Fruit fly (Drosophila melanogaster) whole organism, pupa: ENCODE data around the gene CG15040.

Experiments
- CG10348 ChIP-seq: fragments of 200-800 bp; sonication (Bioruptor generic); IDR thresholded peaks from 2 replicates; pipeline ENCODE4 v1.3.6; 2022; ENCODE audit warnings: missing biosample characterization, missing genetic modification characterization
- CG12605 ChIP-seq: fragments of 200-800 bp; sonication (Bioruptor generic); IDR thresholded peaks from 2 replicates; pipeline ENCODE4 v1.3.6; 2022; ENCODE audit warnings: missing biosample characterization, missing genetic modification characterization
- CG13204 ChIP-seq: fragments of 200-800 bp; sonication (Bioruptor generic); optimal IDR thresholded peaks from 2 replicates; lab custom pipeline; 2018; ENCODE audit warnings: missing biosample characterization, mild to moderate bottlenecking, missing genetic modification characterization, moderate library complexity
- CG14655 ChIP-seq: fragments of 200-800 bp; sonication (Bioruptor generic); optimal IDR thresholded peaks from 3 replicates; lab custom pipeline; 2017; ENCODE audit warnings: mild to moderate bottlenecking, missing biosample characterization, missing genetic modification reagents, missing genetic modification characterization
- CG15710 ChIP-seq: fragments of 200-800 bp; sonication (Bioruptor generic); optimal IDR thresholded peaks from 2 replicates; lab custom pipeline; 2018; ENCODE audit warnings: missing biosample characterization, mild to moderate bottlenecking, missing genetic modification characterization, moderate library complexity
- CG17806 ChIP-seq: fragments of 200-800 bp; sonication (Bioruptor generic); optimal IDR thresholded peaks from 2 replicates; lab custom pipeline; 2018; ENCODE audit warnings: missing biosample characterization, mild to moderate bottlenecking, missing genetic modification characterization, moderate library complexity
- CG32121 ChIP-seq: fragments of 200-800 bp; sonication (Bioruptor generic); IDR thresholded peaks from 2 replicates; pipeline ENCODE4 v1.3.6; 2022; ENCODE audit warnings: missing biosample characterization, missing genetic modification characterization
- CG34367 ChIP-seq: fragments of 200-800 bp; sonication (Bioruptor generic); optimal IDR thresholded peaks from 2 replicates; lab custom pipeline; 2018; ENCODE audit warnings: missing biosample characterization, mild to moderate bottlenecking, missing genetic modification characterization
- CG4496 ChIP-seq: fragments of 200-800 bp; sonication (Bioruptor generic); IDR thresholded peaks from 3 replicates; pipeline ENCODE4 v1.3.6; 2022; ENCODE audit warnings: missing biosample characterization, missing genetic modification characterization
- CG8159 ChIP-seq: fragments of 200-800 bp; sonication (Bioruptor generic); optimal IDR thresholded peaks from 3 replicates; lab custom pipeline; 2018; ENCODE audit warnings: missing biosample characterization, mild to moderate bottlenecking, missing genetic modification characterization, moderate library complexity
- CG8301 ChIP-seq: fragments of 200-800 bp; sonication (Bioruptor generic); optimal IDR thresholded peaks from 2 replicates; lab custom pipeline; 2018; ENCODE audit warnings: missing biosample characterization, mild to moderate bottlenecking, missing genetic modification characterization
- CG9948 ChIP-seq: fragments of 200-800 bp; sonication (Bioruptor generic); optimal IDR thresholded peaks from 2 replicates; lab custom pipeline; 2018; ENCODE audit warnings: missing biosample characterization, mild to moderate bottlenecking, missing genetic modification characterization, moderate library complexity
- D1 ChIP-seq: fragments of 200-800 bp; sonication (Bioruptor generic); optimal IDR thresholded peaks from 2 replicates; lab custom pipeline; 2018; ENCODE audit warnings: missing biosample characterization, mild to moderate bottlenecking, missing genetic modification characterization, moderate library complexity
- EcR ChIP-seq: fragments of 200-800 bp; sonication (Bioruptor generic); optimal IDR thresholded peaks from 3 replicates; lab custom pipeline; 2019; ENCODE audit warnings: missing biosample characterization, missing genetic modification characterization, mild to moderate bottlenecking, moderate library complexity, missing genetic modification reagents
- Ets98B ChIP-seq: fragments of 200-800 bp; sonication (Bioruptor generic); IDR thresholded peaks from 2 replicates; pipeline ENCODE4 v1.3.6; 2022; ENCODE audit warnings: missing biosample characterization, missing genetic modification characterization
- Pif1A ChIP-seq: fragments of 200-800 bp; sonication (Bioruptor generic); optimal IDR thresholded peaks from 3 replicates; lab custom pipeline; 2016; ENCODE audit warnings: missing biosample characterization, missing genetic modification characterization
- Pif1B ChIP-seq: fragments of 200-800 bp; sonication (Bioruptor generic); optimal IDR thresholded peaks from 3 replicates; lab custom pipeline; 2016; ENCODE audit warnings: missing biosample characterization, missing genetic modification characterization
- Snoo ChIP-seq: fragments of 200-800 bp; sonication (Bioruptor generic); optimal IDR thresholded peaks from 3 replicates; lab custom pipeline; 2017; ENCODE audit warnings: missing biosample characterization, mild to moderate bottlenecking, missing genetic modification characterization, inconsistent platforms
- fd96Ca ChIP-seq: fragments of 200-800 bp; sonication (Bioruptor generic); IDR thresholded peaks from 3 replicates; pipeline ENCODE4 v1.3.6; 2022; ENCODE audit warnings: missing biosample characterization, missing genetic modification characterization
- gl ChIP-seq: fragments of 200-800 bp; sonication (Bioruptor generic); optimal IDR thresholded peaks from 2 replicates; lab custom pipeline; 2018; ENCODE audit warnings: missing biosample characterization, mild to moderate bottlenecking, missing genetic modification characterization
- rn ChIP-seq: fragments of 200-800 bp; sonication (Bioruptor generic); IDR thresholded peaks from 2 replicates; pipeline ENCODE4 v1.3.6; 2022; ENCODE audit warnings: missing biosample characterization, missing genetic modification characterization

The CG15040 gene

DNA sequence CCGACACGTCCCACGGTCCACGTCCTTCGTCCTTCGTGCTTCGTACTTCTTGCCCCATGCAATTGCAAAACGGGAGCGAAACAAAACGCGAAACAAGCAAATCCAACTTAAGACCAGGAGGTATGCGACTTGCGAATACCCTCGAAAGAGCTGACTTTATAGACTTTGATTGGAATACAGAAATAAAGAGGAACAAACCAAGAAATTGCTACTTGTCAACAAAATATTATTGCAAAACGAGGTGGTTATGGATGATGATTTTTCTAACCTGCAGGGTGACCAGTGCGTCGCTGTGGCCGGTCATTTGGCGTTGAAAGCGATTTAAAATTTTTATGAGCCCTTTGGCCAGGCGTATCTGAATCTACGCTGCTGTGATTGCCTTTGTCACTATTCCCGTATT lies 4.0 kb downstream of the CG15040 start:
- no peak for TF ChIP-seq CG12605 (GFP tag; lab: Robert Waterston, UW)
- no peak for TF ChIP-seq Ets98B (GFP tag; lab: Robert Waterston, UW)
- no peak for TF ChIP-seq Snoo (tag; lab: Kevin White, UChicago)
- TF ChIP-seq CG34367 (tag; lab: Kevin White, UChicago), result peak; percentile 8
- TF ChIP-seq Pif1B (GFP tag; lab: Kevin White, UChicago), result no peak
- 0 out of 3 replicates have a peak, but pooled peaks have one; percentile 7 for TF ChIP-seq fd96Ca
- TF ChIP-seq CG17806 (tag; lab: Kevin White, UChicago), result no peak
- TF ChIP-seq CG10348 (GFP tag; lab: Robert Waterston, UW), result no peak
- TF ChIP-seq D1 (tag; lab: Kevin White, UChicago), result no peak
- TF ChIP-seq CG13204 (GFP tag; lab: Kevin White, UChicago), result no peak
- no peak for TF ChIP-seq gl (tag; lab: Kevin White, UChicago)
- TF ChIP-seq CG8301 (tag; lab: Kevin White, UChicago), result no peak
- TF ChIP-seq CG4496 (GFP tag; lab: Robert Waterston, UW), result 0 out of 3 replicates have a peak, but pooled peaks have one; percentile 19
- TF ChIP-seq CG15710 (tag; lab: Kevin White, UChicago), result peak; percentile 40
- TF ChIP-seq EcR (GFP tag; lab: Kevin White, UChicago), result no peak
- TF ChIP-seq CG14655 (GFP tag; lab: Kevin White, UChicago), result peak; percentile 29
- peak; percentile 17 for TF ChIP-seq Pif1A (GFP tag; lab: Kevin White, UChicago)
- TF ChIP-seq rn (GFP tag; lab: Robert Waterston, UW), result no peak
- peak; percentile 28 for TF ChIP-seq CG9948
- peak; percentile 64 for TF ChIP-seq CG8159
- no peak for TF ChIP-seq CG32121 (GFP tag; lab: Robert Waterston, UW)

DNA sequence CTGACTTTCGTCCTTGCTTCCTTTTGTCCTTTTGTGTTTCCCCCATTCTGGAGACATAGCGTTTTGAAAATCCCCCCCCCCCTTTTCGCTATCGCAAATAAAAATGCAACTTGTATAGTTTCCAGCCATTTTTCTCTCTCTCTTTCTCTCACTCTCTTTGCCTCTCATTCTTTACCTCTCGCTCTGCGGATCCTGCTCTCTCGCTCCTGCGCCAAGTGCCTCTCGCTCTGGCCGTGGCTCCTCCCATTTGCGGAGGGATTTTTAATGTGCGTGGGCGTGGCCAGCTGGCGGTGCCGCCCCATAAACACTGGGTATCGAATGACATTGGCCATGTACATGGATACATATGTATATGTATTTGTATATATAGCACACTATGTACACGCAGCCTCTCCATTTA lies 30.1 kb downstream of the CG15040 start:
- TF ChIP-seq EcR (GFP tag; lab: Kevin White, UChicago) (no peak), Snoo (tag; lab: Kevin White, UChicago) (no peak), CG10348 (GFP tag; lab: Robert Waterston, UW) (no peak), D1 (tag; lab: Kevin White, UChicago) (no peak), Ets98B (GFP tag; lab: Robert Waterston, UW) (no peak), Pif1B (GFP tag; lab: Kevin White, UChicago) (no peak), CG12605 (GFP tag; lab: Robert Waterston, UW) (no peak), CG4496 (GFP tag; lab: Robert Waterston, UW) (no peak), CG14655 (GFP tag; lab: Kevin White, UChicago) (no peak), CG9948 (no peak), CG34367 (tag; lab: Kevin White, UChicago) (no peak), CG8159 (no peak), CG13204 (GFP tag; lab: Kevin White, UChicago) (no peak), CG8301 (tag; lab: Kevin White, UChicago) (no peak), Pif1A (GFP tag; lab: Kevin White, UChicago) (no peak), rn (GFP tag; lab: Robert Waterston, UW) (no peak)

DNA sequence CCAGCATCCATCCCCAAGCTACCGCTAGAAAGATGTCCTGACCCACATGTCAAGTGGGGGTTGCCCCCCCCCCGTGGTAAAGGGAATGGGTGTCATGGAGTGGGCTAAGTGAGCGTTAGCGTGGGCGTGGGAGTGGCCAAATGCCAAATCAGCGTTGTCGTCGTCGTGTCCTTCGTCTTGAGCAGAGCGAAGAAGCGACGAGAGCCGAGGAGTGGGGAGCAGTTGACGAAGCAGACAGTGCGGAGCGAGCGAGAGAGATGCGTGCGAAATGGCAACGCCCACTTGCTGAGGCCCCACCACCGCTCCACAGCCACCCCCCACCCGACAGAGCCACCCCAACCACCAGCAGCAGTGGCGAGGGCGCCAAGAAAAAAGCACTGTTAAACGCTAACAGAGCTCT lies 42.2 kb downstream of the CG15040 start:
- TF ChIP-seq rn (GFP tag; lab: Robert Waterston, UW) (no peak), CG9948 (no peak), CG32121 (GFP tag; lab: Robert Waterston, UW) (no peak), CG12605 (GFP tag; lab: Robert Waterston, UW) (no peak)
- TF ChIP-seq, all 21 proteins: peak for 0

DNA sequence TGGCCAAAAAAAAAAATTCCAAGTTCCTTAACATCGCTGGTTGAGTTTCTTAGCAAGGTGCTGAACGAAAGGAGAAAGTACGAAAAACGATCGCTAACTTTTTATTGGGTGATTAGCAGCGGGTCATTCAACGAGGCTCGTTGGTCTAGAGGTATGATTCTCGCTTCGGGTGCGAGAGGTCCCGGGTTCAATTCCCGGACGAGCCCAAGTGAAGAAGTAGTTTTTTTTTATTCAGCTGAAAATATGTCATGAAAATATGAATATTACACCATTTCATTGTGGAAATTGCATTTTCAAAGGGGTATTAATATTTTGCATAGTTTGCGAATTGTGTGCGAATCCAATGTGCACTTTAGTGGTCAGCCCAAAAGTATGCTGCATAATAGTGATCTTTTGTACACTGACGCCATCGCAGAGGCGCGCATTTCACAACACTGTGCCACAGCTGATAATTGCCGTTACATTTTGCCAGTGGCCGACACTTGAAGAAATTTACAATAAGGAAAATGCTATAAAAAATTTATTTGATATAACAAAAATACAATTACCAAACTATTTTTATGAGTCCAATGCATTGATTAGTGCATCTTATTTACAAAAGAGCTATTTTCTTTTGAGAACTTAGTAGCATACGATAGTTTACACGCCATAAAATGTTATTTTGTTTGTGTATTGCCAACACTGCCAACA lies 51.6 kb downstream of the CG15040 start:
- no peak for TF ChIP-seq EcR (GFP tag; lab: Kevin White, UChicago)
- TF ChIP-seq CG12605 (GFP tag; lab: Robert Waterston, UW), result no peak
- TF ChIP-seq CG4496 (GFP tag; lab: Robert Waterston, UW), result peak; percentile 70; the same call in 2 of the 3 replicates
- TF ChIP-seq CG8301 (tag; lab: Kevin White, UChicago), result peak; percentile 13
- peak; percentile 44 for TF ChIP-seq Pif1B (GFP tag; lab: Kevin White, UChicago)
- peak; percentile 27 for TF ChIP-seq CG14655 (GFP tag; lab: Kevin White, UChicago)
- peak; percentile 30; the same call in 1 of the 2 replicates for TF ChIP-seq Ets98B (GFP tag; lab: Robert Waterston, UW)
- TF ChIP-seq CG34367 (tag; lab: Kevin White, UChicago), result no peak
- peak; percentile 24 for TF ChIP-seq Pif1A (GFP tag; lab: Kevin White, UChicago)
- no peak for TF ChIP-seq fd96Ca
- no peak for TF ChIP-seq CG10348 (GFP tag; lab: Robert Waterston, UW)
- TF ChIP-seq CG9948, result no peak
- peak; percentile 22 for TF ChIP-seq CG17806 (tag; lab: Kevin White, UChicago)
- TF ChIP-seq CG15710 (tag; lab: Kevin White, UChicago), result no peak
- TF ChIP-seq CG8159, result peak; percentile 7

DNA sequence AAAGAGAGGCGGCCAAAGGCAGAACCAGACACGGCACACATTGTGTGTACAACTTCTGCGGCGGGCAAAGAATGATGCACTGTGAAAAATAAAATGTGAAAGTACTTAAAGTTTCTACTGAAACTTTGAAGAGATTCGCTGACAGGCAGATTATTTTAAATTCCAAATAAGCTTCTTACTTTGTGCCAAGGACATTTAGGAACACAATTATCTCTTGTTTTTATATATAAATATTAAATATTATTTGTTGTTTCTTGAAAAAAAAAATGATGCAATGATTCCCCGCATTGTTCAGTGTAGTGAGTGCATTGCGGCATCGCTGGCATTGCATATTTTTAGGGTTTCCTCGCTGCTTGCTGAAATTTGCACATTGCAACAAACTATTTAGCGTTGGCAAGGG lies 52.4 kb downstream of the CG15040 start:
- TF ChIP-seq CG12605 (GFP tag; lab: Robert Waterston, UW) (no peak), CG15710 (tag; lab: Kevin White, UChicago) (peak; percentile 1), CG34367 (tag; lab: Kevin White, UChicago) (no peak), CG32121 (GFP tag; lab: Robert Waterston, UW) (peak; percentile 52; the same call in 1 of the 2 replicates), CG4496 (GFP tag; lab: Robert Waterston, UW) (peak; percentile 61; the same call in 2 of the 3 replicates), CG8301 (tag; lab: Kevin White, UChicago) (peak; percentile 17), Pif1A (GFP tag; lab: Kevin White, UChicago) (peak; percentile 19), Ets98B (GFP tag; lab: Robert Waterston, UW) (peak; percentile 47), CG17806 (tag; lab: Kevin White, UChicago) (no peak), Snoo (tag; lab: Kevin White, UChicago) (no peak), CG8159 (peak; percentile 6), D1 (tag; lab: Kevin White, UChicago) (no peak), CG14655 (GFP tag; lab: Kevin White, UChicago) (peak; percentile 33)
